Fruit fly (Drosophila melanogaster) whole organism, embryonic: ENCODE results near the gene bwa.

Source experiments
- CG11560 ChIP-seq: fragments of 200-800 bp; sonication (Bioruptor generic); IDR thresholded peaks from 3 replicates; pipeline ENCODE4 v1.3.6; 2022; ENCODE audit warnings: missing biosample characterization, missing genetic modification characterization
- CG12299 ChIP-seq: fragments of 200-800 bp; sonication (Bioruptor generic); optimal IDR thresholded peaks from 2 replicates; lab custom pipeline; 2018; ENCODE audit warnings: missing biosample characterization, mild to moderate bottlenecking, missing genetic modification characterization
- CG16815 ChIP-seq: fragments of 200-800 bp; sonication (Bioruptor generic); optimal IDR thresholded peaks from 3 replicates; lab custom pipeline; 2017; ENCODE audit warnings: missing biosample characterization, mild to moderate bottlenecking, missing genetic modification characterization
- CG17186 ChIP-seq: fragments of 200-800 bp; sonication (Bioruptor generic); optimal IDR thresholded peaks from 3 replicates; lab custom pipeline; 2017; ENCODE audit warnings: missing biosample characterization, missing genetic modification reagents, missing genetic modification characterization
- CG17328 ChIP-seq: fragments of 200-800 bp; sonication (Bioruptor generic); IDR thresholded peaks from 2 replicates; pipeline ENCODE4 v1.3.6; 2022; ENCODE audit warnings: missing biosample characterization, missing genetic modification characterization
- CG17385 ChIP-seq: fragments of 200-800 bp; sonication (Bioruptor generic); optimal IDR thresholded peaks from 3 replicates; lab custom pipeline; 2018; ENCODE audit warnings: missing biosample characterization, mild to moderate bottlenecking, missing genetic modification characterization
- CG17802 ChIP-seq: fragments of 200-800 bp; sonication (Bioruptor generic); optimal IDR thresholded peaks from 2 replicates; lab custom pipeline; 2018; ENCODE audit warnings: missing biosample characterization, mild to moderate bottlenecking, missing genetic modification characterization, moderate library complexity
- CG3065 ChIP-seq: fragments of 200-800 bp; sonication (Bioruptor generic); optimal IDR thresholded peaks from 2 replicates; lab custom pipeline; 2016; ENCODE audit warnings: missing biosample characterization, missing genetic modification characterization
- CG33557 ChIP-seq: fragments of 200-800 bp; sonication (Bioruptor generic); optimal IDR thresholded peaks from 2 replicates; lab custom pipeline; 2019; ENCODE audit warnings: missing biosample characterization, mild to moderate bottlenecking, missing genetic modification characterization, moderate library complexity
- CG4730 ChIP-seq: fragments of 200-800 bp; sonication (Bioruptor generic); IDR thresholded peaks from 2 replicates; pipeline ENCODE4 v1.3.6; 2022; ENCODE audit warnings: missing biosample characterization, missing genetic modification characterization
- CG7271 ChIP-seq: fragments of 200-800 bp; sonication (Bioruptor generic); optimal IDR thresholded peaks from 2 replicates; lab custom pipeline; 2018; ENCODE audit warnings: missing biosample characterization, mild to moderate bottlenecking, missing genetic modification characterization, moderate library complexity
- CHES-1-like ChIP-seq: fragments of 200-800 bp; sonication (Bioruptor generic); optimal IDR thresholded peaks from 2 replicates; lab custom pipeline; 2016; ENCODE audit warnings: missing biosample characterization, missing genetic modification characterization
- CTCF ChIP-seq: fragments of 200-800 bp; sonication (Bioruptor generic); optimal IDR thresholded peaks from 2 replicates; lab custom pipeline; 2017; ENCODE audit warnings: missing biosample characterization, mild to moderate bottlenecking, missing genetic modification characterization, moderate library complexity
- Dfd ChIP-seq, 2 experiments: fragments of >200 bp; optimal IDR thresholded peaks; 2 replicates each; lab custom pipeline; 2017; ENCODE audit warnings: missing biosample characterization in 2 of 2, missing genetic modification characterization in 2 of 2
- Doc3 ChIP-seq: fragments of 200-800 bp; sonication (Bioruptor generic); IDR thresholded peaks from 3 replicates; pipeline ENCODE4 v1.3.6; 2022; ENCODE audit warnings: missing biosample characterization, missing genetic modification characterization; ENCODE audit not compliant: partially characterized antibody
- E2f2 ChIP-seq: fragments of 200-800 bp; sonication (Bioruptor generic); IDR thresholded peaks from 2 replicates; pipeline ENCODE4 v1.3.6; 2022; ENCODE audit warnings: missing biosample characterization, missing genetic modification characterization
- Hr78 ChIP-seq, 2 experiments: fragments of 200-800 bp in 1 of 2; fragments of >200 bp in 1 of 2; sonication (Bioruptor generic) in 1 of 2; optimal IDR thresholded peaks; 2 replicates each; lab custom pipeline; 2017 to 2019; ENCODE audit warnings: missing biosample characterization in 2 of 2, missing genetic modification characterization in 2 of 2, mild to moderate bottlenecking in 1 of 2, moderate library complexity in 1 of 2
- MBD-R2 ChIP-seq: fragments of 200-800 bp; sonication (Bioruptor generic); IDR thresholded peaks from 2 replicates; pipeline ENCODE4 v1.3.6; 2022; ENCODE audit warnings: missing biosample characterization, missing genetic modification characterization
- NFAT ChIP-seq: fragments of 200-800 bp; sonication (Bioruptor generic); IDR thresholded peaks from 2 replicates; pipeline ENCODE4 v1.3.6; 2022; ENCODE audit warnings: missing biosample characterization, missing genetic modification characterization
- ap ChIP-seq: fragments of 200-800 bp; sonication (Bioruptor generic); IDR thresholded peaks from 2 replicates; pipeline ENCODE4 v1.3.6; 2022; ENCODE audit warnings: missing biosample characterization, missing genetic modification characterization
- bigmax ChIP-seq: fragments of 200-800 bp; sonication (Bioruptor generic); optimal IDR thresholded peaks from 2 replicates; lab custom pipeline; 2018; ENCODE audit warnings: missing biosample characterization, mild to moderate bottlenecking, missing genetic modification characterization
- cas ChIP-seq: fragments of 200-800 bp; sonication (Bioruptor generic); IDR thresholded peaks from 2 replicates; pipeline ENCODE4 v1.3.6; 2022; ENCODE audit warnings: missing biosample characterization, missing genetic modification characterization
- chm ChIP-seq: fragments of 200-800 bp; sonication (Bioruptor generic); IDR thresholded peaks from 2 replicates; pipeline ENCODE4 v1.3.6; 2022; ENCODE audit warnings: missing biosample characterization, missing genetic modification characterization
- danr ChIP-seq: fragments of 200-800 bp; sonication (Bioruptor generic); IDR thresholded peaks from 2 replicates; pipeline ENCODE4 v1.3.6; 2022; ENCODE audit warnings: missing biosample characterization, missing genetic modification characterization
- disco-r ChIP-seq: fragments of 200-800 bp; sonication (Bioruptor generic); optimal IDR thresholded peaks from 2 replicates; lab custom pipeline; 2016; ENCODE audit warnings: missing biosample characterization, missing genetic modification characterization
- eve ChIP-seq, 2 experiments: fragments of >200 bp; optimal IDR thresholded peaks; 2 replicates each; lab custom pipeline; 2017; ENCODE audit warnings: missing biosample characterization in 2 of 2, missing genetic modification characterization in 2 of 2
- fd3F ChIP-seq: fragments of 200-800 bp; sonication (Bioruptor generic); optimal IDR thresholded peaks from 2 replicates; lab custom pipeline; 2018; ENCODE audit warnings: missing biosample characterization, mild to moderate bottlenecking, missing genetic modification characterization, moderate library complexity
- fd64A ChIP-seq: fragments of 200-800 bp; sonication (Bioruptor generic); optimal IDR thresholded peaks from 3 replicates; lab custom pipeline; 2018; ENCODE audit warnings: missing biosample characterization, mild to moderate bottlenecking, missing genetic modification characterization
- gro ChIP-seq: fragments of 200-800 bp; sonication (Bioruptor generic); optimal IDR thresholded peaks from 2 replicates; lab custom pipeline; 2016; ENCODE audit warnings: missing biosample characterization, missing genetic modification characterization
- gsb-n ChIP-seq: fragments of 200-800 bp; sonication (Bioruptor generic); optimal IDR thresholded peaks from 3 replicates; lab custom pipeline; 2018; ENCODE audit warnings: missing biosample characterization, mild to moderate bottlenecking, missing genetic modification characterization
- jing ChIP-seq: fragments of 200-800 bp; sonication (Bioruptor generic); optimal IDR thresholded peaks from 2 replicates; lab custom pipeline; 2018; ENCODE audit warnings: missing biosample characterization, mild to moderate bottlenecking, missing genetic modification characterization
- jumu ChIP-seq: fragments of 200-800 bp; sonication (Bioruptor generic); optimal IDR thresholded peaks from 3 replicates; lab custom pipeline; 2016; ENCODE audit warnings: missing biosample characterization, missing genetic modification characterization
- ken ChIP-seq: fragments of 200-800 bp; sonication (Bioruptor generic); IDR thresholded peaks from 3 replicates; pipeline ENCODE4 v1.3.6; 2022; ENCODE audit warnings: missing biosample characterization, missing genetic modification characterization
- knrl ChIP-seq: fragments of 200-800 bp; sonication (Bioruptor generic); IDR thresholded peaks from 3 replicates; pipeline ENCODE4 v1.3.6; 2022; ENCODE audit warnings: missing biosample characterization, missing genetic modification characterization; ENCODE audit not compliant: partially characterized antibody
- lbe ChIP-seq: fragments of 200-800 bp; sonication (Bioruptor generic); optimal IDR thresholded peaks from 2 replicates; lab custom pipeline; 2016; ENCODE audit warnings: missing biosample characterization, mild to moderate bottlenecking, missing genetic modification characterization
- lmd ChIP-seq: fragments of 200-800 bp; sonication (Bioruptor generic); IDR thresholded peaks from 2 replicates; pipeline ENCODE4 v1.3.6; 2022; ENCODE audit warnings: missing biosample characterization, missing genetic modification characterization
- nerfin-2 ChIP-seq: fragments of 200-800 bp; sonication (Bioruptor generic); IDR thresholded peaks from 2 replicates; pipeline ENCODE4 v1.3.6; 2022; ENCODE audit warnings: missing biosample characterization, missing genetic modification characterization; ENCODE audit not compliant: partially characterized antibody
- pzg ChIP-seq: fragments of 200-800 bp; sonication (Bioruptor generic); optimal IDR thresholded peaks from 3 replicates; lab custom pipeline; 2018; ENCODE audit warnings: missing biosample characterization, mild to moderate bottlenecking, missing genetic modification characterization, moderate library complexity
- repo ChIP-seq: fragments of 200-800 bp; sonication (Bioruptor generic); optimal IDR thresholded peaks from 2 replicates; lab custom pipeline; 2016; ENCODE audit warnings: missing biosample characterization, missing genetic modification characterization
- sd ChIP-seq: fragments of 200-800 bp; sonication (Bioruptor generic); optimal IDR thresholded peaks from 3 replicates; lab custom pipeline; 2018; ENCODE audit warnings: missing biosample characterization, mild to moderate bottlenecking, missing genetic modification characterization, moderate library complexity
- sens ChIP-seq: fragments of 200-800 bp; sonication (Bioruptor generic); peaks from one replicate; lab custom pipeline; 2016; ENCODE audit warnings: missing biosample characterization, missing genetic modification characterization
- sim ChIP-seq: fragments of 200-800 bp; sonication (Bioruptor generic); IDR thresholded peaks from 2 replicates; pipeline ENCODE4 v1.3.6; 2022; ENCODE audit warnings: missing biosample characterization, missing genetic modification characterization
- sima ChIP-seq: fragments of 200-800 bp; sonication (Bioruptor generic); optimal IDR thresholded peaks from 2 replicates; lab custom pipeline; 2016; ENCODE audit warnings: missing biosample characterization, missing genetic modification characterization
- slbo ChIP-seq: fragments of 200-800 bp; sonication (Bioruptor generic); IDR thresholded peaks from 2 replicates; pipeline ENCODE4 v1.3.6; 2022; ENCODE audit warnings: missing biosample characterization, missing genetic modification characterization
- tap ChIP-seq: fragments of 200-800 bp; optimal IDR thresholded peaks from 3 replicates; lab custom pipeline; 2019; ENCODE audit warnings: missing biosample characterization, mild to moderate bottlenecking, missing genetic modification characterization, moderate library complexity
- tgo ChIP-seq: fragments of 200-800 bp; sonication (Bioruptor generic); IDR thresholded peaks from 3 replicates; pipeline ENCODE4 v1.3.6; 2022; ENCODE audit warnings: missing biosample characterization, missing genetic modification characterization
- trem ChIP-seq: fragments of 200-800 bp; optimal IDR thresholded peaks from 3 replicates; lab custom pipeline; 2019; ENCODE audit warnings: missing biosample characterization, mild to moderate bottlenecking, missing genetic modification characterization, moderate library complexity
- trh ChIP-seq: fragments of 200-800 bp; sonication (Bioruptor generic); optimal IDR thresholded peaks from 2 replicates; lab custom pipeline; 2016; ENCODE audit warnings: missing biosample characterization, missing genetic modification characterization
- tx ChIP-seq: fragments of 200-800 bp; sonication (Bioruptor generic); optimal IDR thresholded peaks from 2 replicates; lab custom pipeline; 2016; ENCODE audit warnings: missing biosample characterization, missing genetic modification characterization

The bwa gene

dm6 chr2L:20086295-20087096 lies 20.3 kb downstream of the bwa start (continued):
- TF ChIP-seq MBD-R2 (GFP tag; lab: Robert Waterston, UW) (peak; percentile 47; the same call in 1 of the 2 replicates), Hr78 (GFP tag; optimal IDR thresholded peaks at IDR 0.05; lab: Kevin White, UChicago) (peak in 1 of 2 experiments; percentile 97), E2f2 (GFP tag; lab: Robert Waterston, UW) (peak; percentile 70), knrl (GFP tag; lab: Robert Waterston, UW) (no peak; the same call in 2 of the 3 replicates), CG17802 (tag; lab: Kevin White, UChicago) (peak; percentile 61), CG4730 (GFP tag; lab: Robert Waterston, UW) (peak; percentile 90), Doc3 (GFP tag; lab: Robert Waterston, UW) (no peak), repo (GFP tag; lab: Kevin White, UChicago) (peak; percentile 58), NFAT (GFP tag; lab: Robert Waterston, UW) (peak; percentile 15; the same call in 1 of the 2 replicates), danr (peak; percentile 63), tx (GFP tag; lab: Kevin White, UChicago) (peak; percentile 74), lbe (GFP tag; lab: Kevin White, UChicago) (peak; percentile 93), pzg (GFP tag; lab: Kevin White, UChicago) (no peak), chm (GFP tag; lab: Robert Waterston, UW) (peak; percentile 83; the same call in 1 of the 2 replicates), nerfin-2 (GFP tag; lab: Robert Waterston, UW) (no peak), jumu (GFP tag; lab: Kevin White, UChicago) (peak; percentile 76), cas (GFP tag; lab: Robert Waterston, UW) (peak; percentile 67), sima (GFP tag; lab: Kevin White, UChicago) (peak; percentile 58), trem (tag; lab: Kevin White, UChicago) (peak; percentile 71), jing (GFP tag; lab: Kevin White, UChicago) (peak; percentile 62), ap (peak; percentile 83), eve (GFP tag; optimal IDR thresholded peaks at IDR 0.05; lab: Kevin White, UChicago) (no peak), fd3F (GFP tag; lab: Kevin White, UChicago) (peak; percentile 56), tgo (GFP tag; lab: Robert Waterston, UW) (peak; percentile 74; the same call in 2 of the 3 replicates), CG17186 (GFP tag; lab: Kevin White, UChicago) (peak; percentile 40), slbo (GFP tag; lab: Robert Waterston, UW) (peak; percentile 73), sim (GFP tag; lab: Robert Waterston, UW) (peak; percentile 59; the same call in 1 of the 2 replicates), Dfd (GFP tag; optimal IDR thresholded peaks at IDR 0.05; lab: Kevin White, UChicago) (no peak), disco-r (GFP tag; lab: Kevin White, UChicago) (peak; percentile 71), CG11560 (0 out of 3 replicates have a peak, but pooled peaks have one; percentile 45), CG16815 (GFP tag; lab: Kevin White, UChicago) (peak; percentile 53), trh (peak; percentile 63), CG17385 (GFP tag; lab: Kevin White, UChicago) (peak; percentile 81), CG7271 (tag; lab: Kevin White, UChicago) (peak; percentile 22), gro (GFP tag; lab: Kevin White, UChicago) (peak; percentile 20), CG12299 (tag; lab: Kevin White, UChicago) (peak; percentile 67), lmd (GFP tag; lab: Robert Waterston, UW) (peak; percentile 79), CG17328 (GFP tag; lab: Robert Waterston, UW) (peak; percentile 92), fd64A (GFP tag; lab: Kevin White, UChicago) (peak; percentile 77), CHES-1-like (GFP tag; lab: Kevin White, UChicago) (peak; percentile 78), gsb-n (peak; percentile 84), bigmax (GFP tag; lab: Kevin White, UChicago) (peak; percentile 40), CG33557 (GFP tag; lab: Kevin White, UChicago) (peak; percentile 65), CTCF (GFP tag; lab: Kevin White, UChicago) (peak; percentile 40), sd (tag; lab: Kevin White, UChicago) (peak; percentile 97), ken (GFP tag; lab: Robert Waterston, UW) (peak; percentile 85; the same call in 2 of the 3 replicates), sens (GFP tag; lab: Kevin White, UChicago) (peak; percentile 98), tap (tag; lab: Kevin White, UChicago) (peak; percentile 79), CG3065 (no peak)
